Worm (Caenorhabditis elegans) whole organism, L1 larva: ENCODE results near the gene F56D6.19.

Source experiments
- C16A3.4 ChIP-seq: fragments of 150-350 bp; optimal IDR thresholded peaks from 2 replicates; lab custom pipeline; 2014; ENCODE audit warnings: missing biosample characterization, missing genetic modification characterization
- F16B12.6 ChIP-seq: fragments of 150-350 bp; optimal IDR thresholded peaks from 2 replicates; lab custom pipeline; 2014; ENCODE audit warnings: missing biosample characterization, missing genetic modification characterization
- aha-1 ChIP-seq: fragments of 150-350 bp; optimal IDR thresholded peaks from 2 replicates; lab custom pipeline; 2014; ENCODE audit warnings: missing biosample characterization, missing genetic modification characterization
- aly-2 ChIP-seq: fragments of 150-350 bp; optimal IDR thresholded peaks from 2 replicates; lab custom pipeline; 2014; ENCODE audit warnings: missing biosample characterization, missing genetic modification characterization
- ama-1 ChIP-seq: fragments of 150-350 bp; optimal IDR thresholded peaks from 2 replicates; lab custom pipeline; 2014
- ceh-63 ChIP-seq: fragments of 200-800 bp; sonication (Bioruptor generic); optimal IDR thresholded peaks from 2 replicates; lab custom pipeline; 2018; ENCODE audit warnings: mild to moderate bottlenecking, missing genetic modification characterization, missing compliant biosample characterization
- ceh-8 ChIP-seq: fragments of 200-800 bp; sonication (Bioruptor generic); optimal IDR thresholded peaks from 2 replicates; lab custom pipeline; 2018; ENCODE audit warnings: mild to moderate bottlenecking, missing genetic modification characterization, moderate library complexity, missing compliant biosample characterization
- ceh-82 ChIP-seq, 3 experiments: fragments of 150-350 bp in 1 of 3; sonication (generic microtip) in 2 of 3; optimal IDR thresholded peaks; 2 replicates each; lab custom pipeline; 2014 to 2017; ENCODE audit warnings: missing biosample characterization in 3 of 3, missing genetic modification characterization in 3 of 3
- ces-1 ChIP-seq: fragments of 150-350 bp; optimal IDR thresholded peaks from 2 replicates; lab custom pipeline; 2014; ENCODE audit warnings: missing biosample characterization, missing genetic modification reagents, missing genetic modification characterization
- dpl-1 ChIP-seq, 3 experiments: fragments of 150-350 bp in 2 of 3; sonication (generic microtip) in 1 of 3; optimal IDR thresholded peaks; 2 replicates each; lab custom pipeline; 2014 to 2017; ENCODE audit warnings: missing biosample characterization in 3 of 3, missing genetic modification characterization in 3 of 3, missing genetic modification reagents in 3 of 3
- dsc-1 ChIP-seq: sonication (generic microtip); optimal IDR thresholded peaks from 2 replicates; lab custom pipeline; 2016; ENCODE audit warnings: mild to moderate bottlenecking, missing genetic modification characterization, missing compliant biosample characterization
- efl-1 ChIP-seq, 4 experiments: fragments of 150-350 bp; optimal IDR thresholded peaks in 3 of 4; peaks in 1 of 4; 1 replicate in 1 of 4; 2 replicates in 3 of 4; lab custom pipeline; 2014; ENCODE audit warnings: missing biosample characterization in 2 of 4, missing genetic modification characterization in 2 of 4, missing genetic modification reagents in 2 of 4
- egl-13 ChIP-seq: sonication (generic microtip); optimal IDR thresholded peaks from 2 replicates; lab custom pipeline; 2016; ENCODE audit warnings: missing genotype, missing genetic modification reagents, missing genetic modification characterization, missing compliant biosample characterization
- egl-27 ChIP-seq, 2 experiments: fragments of 150-350 bp in 1 of 2; sonication (generic microtip); optimal IDR thresholded peaks; 3 replicates each; lab custom pipeline; 2017 to 2018; ENCODE audit warnings: missing biosample characterization in 2 of 2, missing genetic modification characterization in 2 of 2, missing genetic modification reagents in 2 of 2
- elt-2 ChIP-seq: sonication (generic microtip); optimal IDR thresholded peaks from 2 replicates; lab custom pipeline; 2016; ENCODE audit warnings: missing genetic modification characterization, mild to moderate bottlenecking, inconsistent platforms, missing compliant biosample characterization, missing genetic modification reagents
- fkh-10 ChIP-seq: sonication (generic microtip); optimal IDR thresholded peaks from 2 replicates; lab custom pipeline; 2017; ENCODE audit warnings: missing biosample characterization, missing genetic modification reagents, missing genetic modification characterization
- fkh-4 ChIP-seq: sonication (generic microtip); optimal IDR thresholded peaks from 2 replicates; lab custom pipeline; 2016; ENCODE audit warnings: missing compliant biosample characterization, missing genetic modification characterization, borderline replicate concordance
- fkh-8 ChIP-seq: sonication (generic microtip); optimal IDR thresholded peaks from 2 replicates; lab custom pipeline; 2016; ENCODE audit warnings: mild to moderate bottlenecking, missing genetic modification characterization, missing compliant biosample characterization
- fos-1 ChIP-seq: fragments of 150-350 bp; optimal IDR thresholded peaks from 2 replicates; lab custom pipeline; 2014; ENCODE audit warnings: missing biosample characterization, missing genetic modification characterization
- grh-1 ChIP-seq: fragments of 200-800 bp; sonication (Bioruptor generic); IDR thresholded peaks from 2 replicates; pipeline ENCODE4 v1.3.6; 2022; ENCODE audit warnings: missing genetic modification reagents, missing genetic modification characterization, missing compliant biosample characterization
- hlh-17 ChIP-seq: fragments of 200-800 bp; sonication (Bioruptor generic); optimal IDR thresholded peaks from 2 replicates; lab custom pipeline; 2018; ENCODE audit warnings: missing genetic modification characterization, mild to moderate bottlenecking, missing compliant biosample characterization, moderate library complexity, borderline replicate concordance
- irx-1 ChIP-seq: sonication (generic microtip); optimal IDR thresholded peaks from 2 replicates; lab custom pipeline; 2016; ENCODE audit warnings: missing genetic modification characterization, missing compliant biosample characterization
- isw-1 ChIP-seq: fragments of 200-800 bp; sonication (Bioruptor generic); IDR thresholded peaks from 2 replicates; pipeline ENCODE4 v1.3.6; 2022; ENCODE audit warnings: missing genetic modification characterization, missing compliant biosample characterization
- lin-13 ChIP-seq: fragments of 150-350 bp; optimal IDR thresholded peaks from 2 replicates; lab custom pipeline; 2014; ENCODE audit warnings: missing biosample characterization, missing genetic modification reagents, missing genetic modification characterization
- lin-14 ChIP-seq: fragments of 200-800 bp; sonication (Bioruptor generic); optimal IDR thresholded peaks from 2 replicates; lab custom pipeline; 2018; ENCODE audit warnings: mild to moderate bottlenecking, missing genetic modification characterization, moderate library complexity, missing compliant biosample characterization
- lin-39 ChIP-seq: fragments of 150-350 bp; optimal IDR thresholded peaks from 2 replicates; lab custom pipeline; 2014; ENCODE audit warnings: missing biosample characterization, missing genetic modification reagents, missing genetic modification characterization
- lir-3 ChIP-seq: sonication (generic microtip); optimal IDR thresholded peaks from 2 replicates; lab custom pipeline; 2016; ENCODE audit warnings: mild to moderate bottlenecking, missing genetic modification characterization, moderate library complexity, missing compliant biosample characterization; ENCODE audit not compliant: poor library complexity
- lsy-2 ChIP-seq, 2 experiments: fragments of 150-350 bp; optimal IDR thresholded peaks; 2 replicates each; lab custom pipeline; 2014; ENCODE audit warnings: missing biosample characterization in 2 of 2, missing genetic modification characterization in 2 of 2
- mdl-1 ChIP-seq, 2 experiments: fragments of 150-350 bp; optimal IDR thresholded peaks; 2 replicates each; lab custom pipeline; 2014 to 2017; ENCODE audit warnings: missing biosample characterization in 2 of 2, missing genetic modification characterization in 2 of 2, inconsistent platforms in 1 of 2
- mef-2 ChIP-seq: fragments of 150-350 bp; optimal IDR thresholded peaks from 2 replicates; lab custom pipeline; 2014; ENCODE audit warnings: missing biosample characterization, missing genetic modification characterization
- mep-1 ChIP-seq: fragments of 150-350 bp; optimal IDR thresholded peaks from 2 replicates; lab custom pipeline; 2014; ENCODE audit warnings: missing biosample characterization, missing genetic modification characterization
- nhr-11 ChIP-seq: fragments of 150-350 bp; optimal IDR thresholded peaks from 2 replicates; lab custom pipeline; 2014; ENCODE audit warnings: missing biosample characterization, missing genetic modification characterization
- nhr-20 ChIP-seq: sonication (generic microtip); optimal IDR thresholded peaks from 2 replicates; lab custom pipeline; 2016; ENCODE audit warnings: mild to moderate bottlenecking, missing genetic modification characterization, missing compliant biosample characterization
- nhr-237 ChIP-seq: fragments of 150-350 bp; optimal IDR thresholded peaks from 2 replicates; lab custom pipeline; 2014; ENCODE audit warnings: missing biosample characterization, missing genetic modification characterization
- nhr-28 ChIP-seq: fragments of 150-350 bp; optimal IDR thresholded peaks from 2 replicates; lab custom pipeline; 2014; ENCODE audit warnings: missing biosample characterization, missing genetic modification characterization
- nhr-47 ChIP-seq: sonication (generic microtip); optimal IDR thresholded peaks from 2 replicates; lab custom pipeline; 2016; ENCODE audit warnings: mild to moderate bottlenecking, missing genetic modification characterization, moderate library complexity, missing compliant biosample characterization
- nhr-71 ChIP-seq: sonication (generic microtip); optimal IDR thresholded peaks from 2 replicates; lab custom pipeline; 2016; ENCODE audit warnings: mild to moderate bottlenecking, missing genetic modification characterization, moderate library complexity, missing compliant biosample characterization
- nhr-76 ChIP-seq: sonication (generic microtip); optimal IDR thresholded peaks from 2 replicates; lab custom pipeline; 2017; ENCODE audit warnings: missing biosample characterization, missing genetic modification characterization
- nhr-84 ChIP-seq: sonication (generic microtip); optimal IDR thresholded peaks from 2 replicates; lab custom pipeline; 2017; ENCODE audit warnings: missing biosample characterization, missing genetic modification characterization
- nhr-85 ChIP-seq: sonication (generic microtip); peaks from one replicate; lab custom pipeline; 2016; ENCODE audit warnings: missing genetic modification characterization, inconsistent platforms, missing compliant biosample characterization
- pax-3 ChIP-seq: fragments of 200-800 bp; sonication (Bioruptor generic); optimal IDR thresholded peaks from 2 replicates; lab custom pipeline; 2018; ENCODE audit warnings: mild to moderate bottlenecking, missing genetic modification characterization, moderate library complexity, missing compliant biosample characterization
- pqm-1 ChIP-seq: sonication (generic microtip); optimal IDR thresholded peaks from 3 replicates; lab custom pipeline; 2017; ENCODE audit warnings: missing biosample characterization, missing genetic modification characterization
- snpc-4 ChIP-seq: fragments of 150-350 bp; optimal IDR thresholded peaks from 2 replicates; lab custom pipeline; 2014; ENCODE audit warnings: missing biosample characterization, missing genetic modification characterization
- snu-23 ChIP-seq: sonication (generic microtip); optimal IDR thresholded peaks from 2 replicates; lab custom pipeline; 2016; ENCODE audit warnings: missing genetic modification characterization, missing compliant biosample characterization
- tlp-1 ChIP-seq: fragments of 150-350 bp; optimal IDR thresholded peaks from 2 replicates; lab custom pipeline; 2014; ENCODE audit warnings: missing biosample characterization, missing genetic modification characterization
- unc-130 ChIP-seq: fragments of 150-350 bp; optimal IDR thresholded peaks from 2 replicates; lab custom pipeline; 2017; ENCODE audit warnings: missing biosample characterization, missing genetic modification characterization, inconsistent platforms
- unc-62 ChIP-seq: fragments of 150-350 bp; optimal IDR thresholded peaks from 2 replicates; lab custom pipeline; 2014; ENCODE audit warnings: missing biosample characterization, missing genetic modification reagents, missing genetic modification characterization
- unc-86 ChIP-seq: sonication (generic microtip); optimal IDR thresholded peaks from 2 replicates; lab custom pipeline; 2016; ENCODE audit warnings: missing genetic modification characterization, missing compliant biosample characterization
- unc-98 ChIP-seq: fragments of 200-800 bp; sonication (Bioruptor generic); IDR thresholded peaks from 2 replicates; pipeline ENCODE4 v1.3.6; 2022; ENCODE audit warnings: missing genetic modification characterization, missing compliant biosample characterization
- vab-15 ChIP-seq: sonication (generic microtip); optimal IDR thresholded peaks from 2 replicates; lab custom pipeline; 2017; ENCODE audit warnings: missing genotype, mild to moderate bottlenecking, missing genetic modification characterization, missing compliant biosample characterization
- zag-1 ChIP-seq: fragments of 150-350 bp; optimal IDR thresholded peaks from 2 replicates; lab custom pipeline; 2014; ENCODE audit warnings: missing biosample characterization, missing genetic modification characterization
- ztf-4 ChIP-seq: fragments of 150-350 bp; optimal IDR thresholded peaks from 2 replicates; lab custom pipeline; 2014; ENCODE audit warnings: missing biosample characterization, missing genetic modification characterization

The F56D6.19 gene

ce11 chrIV:3874417-3874816 is 40.1 kb upstream of the F56D6.19 start (continued):
- TF ChIP-seq fkh-8 (tag; lab: Kevin White, UChicago) (peak; percentile 60), ceh-8 (GFP tag; lab: Kevin White, UChicago) (no peak), unc-86 (tag; lab: Kevin White, UChicago) (no peak), nhr-76 (tag; lab: Kevin White, UChicago) (no peak), fkh-10 (no peak), nhr-237 (tag; lab: Kevin White, UChicago) (no peak), ceh-63 (GFP tag; lab: Kevin White, UChicago) (no peak), egl-13 (tag; lab: Kevin White, UChicago) (no peak), pax-3 (tag; lab: Kevin White, UChicago) (no peak), ceh-82 (tag; optimal IDR thresholded peaks at IDR 0.05; lab: Kevin White, UChicago) (peak in 1 of 3 experiments; percentile 10), irx-1 (no peak), aha-1 (no peak), dsc-1 (tag; lab: Kevin White, UChicago) (no peak), lir-3 (tag; lab: Kevin White, UChicago) (no peak), lin-13 (GFP tag; lab: Kevin White, UChicago) (no peak), lsy-2 (tag; optimal IDR thresholded peaks at IDR 0.05; lab: Kevin White, UChicago) (peak in 1 of 2 experiments; percentile 39), dpl-1 (GFP tag; optimal IDR thresholded peaks at IDR 0.05; lab: Kevin White, UChicago) (peak; percentile 2 to 17 (median 15)), unc-98 (GFP tag; lab: Robert Waterston, UW) (no peak), vab-15 (no peak), mep-1 (tag; lab: Kevin White, UChicago) (peak; percentile 38), tlp-1 (tag; lab: Kevin White, UChicago) (no peak), snu-23 (GFP tag; lab: Kevin White, UChicago) (peak; percentile 47), nhr-47 (tag; lab: Kevin White, UChicago) (peak; percentile 22), nhr-85 (peak; percentile 56), nhr-28 (no peak), fkh-4 (tag; lab: Kevin White, UChicago) (no peak), snpc-4 (tag; lab: Kevin White, UChicago) (no peak), mdl-1 (tag; optimal IDR thresholded peaks at IDR 0.05; lab: Kevin White, UChicago) (no peak), fos-1 (tag; lab: Kevin White, UChicago) (no peak), efl-1 (optimal IDR thresholded peaks at IDR 0.05; lab: Kevin White, UChicago) (peak; percentile 34 to 46), efl-1 (GFP tag; optimal IDR thresholded peaks at IDR 0.05 in 1 of 2; lab: Kevin White, UChicago) (peak in 1 of 2 experiments; percentile 17), ztf-4 (no peak), ama-1 (lab: Kevin White, UChicago) (peak; percentile 68), unc-130 (tag; lab: Kevin White, UChicago) (no peak), nhr-71 (peak; percentile 50), ces-1 (GFP tag; lab: Kevin White, UChicago) (no peak), nhr-84 (no peak), lin-14 (peak; percentile 77), lin-39 (tag; lab: Kevin White, UChicago) (no peak), C16A3.4 (tag; lab: Kevin White, UChicago) (no peak), zag-1 (tag; lab: Kevin White, UChicago) (no peak), mef-2 (no peak), pqm-1 (tag; lab: Kevin White, UChicago) (no peak), elt-2 (no peak), nhr-11 (no peak), egl-27 (tag; optimal IDR thresholded peaks at IDR 0.05; lab: Kevin White, UChicago) (no peak), unc-62 (GFP tag; lab: Kevin White, UChicago) (no peak), nhr-20 (tag; lab: Kevin White, UChicago) (peak; percentile 41), isw-1 (GFP tag; lab: Robert Waterston, UW) (no peak), grh-1 (GFP tag; lab: Robert Waterston, UW) (no peak), F16B12.6 (tag; lab: Kevin White, UChicago) (no peak), aly-2 (tag; lab: Kevin White, UChicago) (peak; percentile 49), hlh-17 (no peak)
